Fruit fly (Drosophila melanogaster): ENCODE results near the gene Smyd3.

Smyd3 gene

dm6 chrX:2581793-2582503, 26.7 kb downstream of the Smyd3 start (continued):
- TF ChIP-seq CG11398 (GFP tag; optimal IDR thresholded peaks at IDR 0.05) (peak; percentile 52), CG1024 (GFP tag; IDR thresholded peaks at IDR 0.05) (peak; percentile 48; the same call in 1 of the 2 replicates), nau (GFP tag; optimal IDR thresholded peaks at IDR 0.05) (peak; percentile 65), chinmo (GFP tag; IDR thresholded peaks at IDR 0.05; ENCODE audit: partially characterized antibody) (no peak), CG2202 (tag; optimal IDR thresholded peaks at IDR 0.05) (no peak), CG10431 (GFP tag; optimal IDR thresholded peaks at IDR 0.05) (no peak), psq (GFP tag; optimal IDR thresholded peaks at IDR 0.05) (no peak), CG15696 (tag; optimal IDR thresholded peaks at IDR 0.05) (no peak), repo (GFP tag; optimal IDR thresholded peaks at IDR 0.05) (peak; percentile 55), az2 (GFP tag; optimal IDR thresholded peaks at IDR 0.05) (peak; percentile 58), Hmr (GFP tag; optimal IDR thresholded peaks at IDR 0.05) (peak; percentile 93), croc (GFP tag; conservative IDR thresholded peaks at IDR 0.05) (no peak), Nf-YA (GFP tag; IDR thresholded peaks at IDR 0.05) (peak; percentile 53), CG1603 (tag; optimal IDR thresholded peaks at IDR 0.05) (peak; percentile 78), toy (GFP tag; IDR thresholded peaks at IDR 0.05) (no peak), Atf6 (GFP tag; IDR thresholded peaks at IDR 0.05) (peak; percentile 85), tup (GFP tag; optimal IDR thresholded peaks at IDR 0.05) (peak; percentile 54), cato (GFP tag; optimal IDR thresholded peaks at IDR 0.05; ENCODE audit: borderline replicate concordance) (peak; percentile 14), Hey (tag; optimal IDR thresholded peaks at IDR 0.05) (no peak), chif (GFP tag; optimal IDR thresholded peaks at IDR 0.05) (peak; percentile 61 to 70), CG12236 (GFP tag; optimal IDR thresholded peaks at IDR 0.05) (no peak), Sry-δ (GFP tag; optimal IDR thresholded peaks at IDR 0.05) (peak; percentile 45), Ptx1 (GFP tag; IDR thresholded peaks at IDR 0.05) (peak; percentile 83), Fer3 (tag; optimal IDR thresholded peaks at IDR 0.05) (peak; percentile 81), NFAT (GFP tag; IDR thresholded peaks at IDR 0.05) (peak; percentile 38), MBD-R2 (GFP tag; IDR thresholded peaks at IDR 0.05) (peak; percentile 53; the same call in 1 of the 2 replicates), pho (GFP tag; optimal IDR thresholded peaks at IDR 0.05) (peak; percentile 80), grn (GFP tag; optimal IDR thresholded peaks at IDR 0.05) (no peak), CG33213 (GFP tag; optimal IDR thresholded peaks at IDR 0.05) (peak; percentile 40), CG4854 (GFP tag; optimal IDR thresholded peaks at IDR 0.05) (peak; percentile 55), CG14710 (tag; optimal IDR thresholded peaks at IDR 0.05) (peak; percentile 0), Lpt (GFP tag; optimal IDR thresholded peaks at IDR 0.05) (no peak), slbo (GFP tag; IDR thresholded peaks at IDR 0.05) (peak; percentile 89), eve (GFP tag; optimal IDR thresholded peaks at IDR 0.05) (no peak), fru (optimal IDR thresholded peaks at IDR 0.05) (no peak), Hr78 (GFP tag; optimal IDR thresholded peaks at IDR 0.05) (no peak), crp (GFP tag; optimal IDR thresholded peaks at IDR 0.05) (peak in 1 of 2 experiments; percentile 20), CG1792 (GFP tag; optimal IDR thresholded peaks at IDR 0.05) (peak; percentile 64), Dp (GFP tag; optimal IDR thresholded peaks at IDR 0.05) (no peak), CG9876 (GFP tag; optimal IDR thresholded peaks at IDR 0.05) (peak; percentile 31), CG12659 (GFP tag; optimal IDR thresholded peaks at IDR 0.05) (peak; percentile 66), Asciz (GFP tag; optimal IDR thresholded peaks at IDR 0.05) (peak; percentile 32), dm (GFP tag; optimal IDR thresholded peaks at IDR 0.05) (peak; percentile 44), ewg (GFP tag; optimal IDR thresholded peaks at IDR 0.05) (peak; percentile 59), CG18011 (GFP tag; optimal IDR thresholded peaks at IDR 0.05) (peak; percentile 53), salm (tag; optimal IDR thresholded peaks at IDR 0.05) (no peak), pnt (GFP tag; optimal IDR thresholded peaks at IDR 0.05) (peak; percentile 70), CG9817 (tag; optimal IDR thresholded peaks at IDR 0.05) (peak; percentile 69), CG13624 (GFP tag; optimal IDR thresholded peaks at IDR 0.05) (peak; percentile 81)
